Fruit fly (Drosophila melanogaster) whole organism, wandering third instar larva: ENCODE results near the gene IleRS-m.
A peak's percentile ranks its signal among the peaks of the same experiment; 100 is the strongest.

Experiments used
- Abd-B ChIP-seq: fragments of >200 bp; optimal IDR thresholded peaks from 2 replicates; lab custom pipeline; 2017; ENCODE audit warnings: missing biosample characterization, missing genetic modification characterization
- CG9705 ChIP-seq: fragments of 200-800 bp; sonication (Bioruptor generic); optimal IDR thresholded peaks from 2 replicates; lab custom pipeline; 2018; ENCODE audit warnings: missing biosample characterization, mild to moderate bottlenecking, missing genetic modification characterization
- CrebA ChIP-seq: fragments of 200-800 bp; sonication (Bioruptor generic); optimal IDR thresholded peaks from 2 replicates; lab custom pipeline; 2016; ENCODE audit warnings: missing biosample characterization, mild to moderate bottlenecking, missing genetic modification characterization, borderline replicate concordance
- Dfd ChIP-seq: fragments of >200 bp; optimal IDR thresholded peaks from 2 replicates; lab custom pipeline; 2017; ENCODE audit warnings: missing biosample characterization, missing genetic modification characterization
- Dif ChIP-seq: fragments of 200-275, 200-300 bp; sonication (Bioruptor generic); optimal IDR thresholded peaks from 2 replicates; lab custom pipeline; 2018; ENCODE audit warnings: missing biosample characterization, missing genetic modification characterization; ENCODE audit not compliant: partially characterized antibody
- GATAd ChIP-seq: sonication (Bioruptor generic); optimal IDR thresholded peaks from 2 replicates; lab custom pipeline; 2016; ENCODE audit warnings: missing biosample characterization, missing genetic modification characterization
- HLH106 ChIP-seq: fragments of 200-800 bp; optimal IDR thresholded peaks from 3 replicates; lab custom pipeline; 2019; ENCODE audit warnings: missing biosample characterization, mild to moderate bottlenecking, missing genetic modification characterization, moderate library complexity
- Hr83 ChIP-seq: fragments of 200-300 bp; sonication (Bioruptor generic); optimal IDR thresholded peaks from 2 replicates; lab custom pipeline; 2016; ENCODE audit warnings: missing biosample characterization, mild to moderate bottlenecking, missing genetic modification characterization, moderate library complexity; ENCODE audit not compliant: poor library complexity, severe bottlenecking
- Jra ChIP-seq: sonication (Bioruptor generic); optimal IDR thresholded peaks from 2 replicates; lab custom pipeline; 2016; ENCODE audit warnings: missing biosample characterization, missing genetic modification characterization
- Mio ChIP-seq: sonication (Bioruptor generic); optimal IDR thresholded peaks from 2 replicates; lab custom pipeline; 2016; ENCODE audit warnings: missing biosample characterization, missing genetic modification characterization
- Myc ChIP-seq: fragments of >200 bp; optimal IDR thresholded peaks from 2 replicates; lab custom pipeline; 2017
- N ChIP-seq: fragments of >200 bp; optimal IDR thresholded peaks from 2 replicates; lab custom pipeline; 2018; ENCODE audit warnings: missing biosample characterization, missing external identifiers, missing genetic modification characterization
- OdsH ChIP-seq: fragments of 200-800 bp; sonication (Bioruptor generic); optimal IDR thresholded peaks from 2 replicates; lab custom pipeline; 2016; ENCODE audit warnings: missing biosample characterization, mild to moderate bottlenecking, missing genetic modification characterization
- Sp1 ChIP-seq: fragments of 200-800 bp; sonication (Bioruptor generic); optimal IDR thresholded peaks from 3 replicates; lab custom pipeline; 2019; ENCODE audit warnings: missing biosample characterization, mild to moderate bottlenecking, missing genetic modification characterization, moderate library complexity
- br ChIP-seq: fragments of 200-800 bp; sonication (Bioruptor generic); optimal IDR thresholded peaks from 2 replicates; lab custom pipeline; 2016; ENCODE audit warnings: missing biosample characterization, missing genetic modification characterization
- brk ChIP-seq: fragments of 200-800 bp; sonication (Bioruptor generic); optimal IDR thresholded peaks from 2 replicates; lab custom pipeline; 2016; ENCODE audit warnings: missing biosample characterization, mild to moderate bottlenecking, missing genetic modification characterization
- dl ChIP-seq, 2 experiments: fragments of 175-275, 200-275 bp in 1 of 2; fragments of 200-275 bp in 1 of 2; sonication (Bioruptor generic); optimal IDR thresholded peaks; lab custom pipeline; 2018; ENCODE audit warnings: mild to moderate bottlenecking in 2 of 2, missing biosample characterization in 2 of 2, missing genetic modification characterization in 2 of 2, moderate library complexity in 2 of 2; ENCODE audit not compliant: partially characterized antibody in 2 of 2, insufficient read depth in 1 of 2
- dsf ChIP-seq: sonication (Bioruptor generic); optimal IDR thresholded peaks from 2 replicates; lab custom pipeline; 2016; ENCODE audit warnings: missing biosample characterization, missing genetic modification characterization, borderline replicate concordance
- ey ChIP-seq: fragments of 200-800 bp; sonication (Bioruptor generic); optimal IDR thresholded peaks from 2 replicates; lab custom pipeline; 2016; ENCODE audit warnings: missing biosample characterization, missing genetic modification characterization
- foxo ChIP-seq, 2 experiments: fragments of 200-800 bp; sonication (Bioruptor generic); optimal IDR thresholded peaks; 2 replicates in 1 of 2; 3 replicates in 1 of 2; lab custom pipeline; 2016 to 2017; ENCODE audit warnings: missing biosample characterization in 2 of 2, missing genetic modification characterization in 2 of 2
- fru ChIP-seq: fragments of 200-800 bp; sonication (Bioruptor generic); optimal IDR thresholded peaks from 3 replicates; lab custom pipeline; 2016; ENCODE audit warnings: missing biosample characterization, mild to moderate bottlenecking, missing genetic modification characterization
- h ChIP-seq: fragments of 200-800 bp; sonication (Bioruptor generic); optimal IDR thresholded peaks from 3 replicates; lab custom pipeline; 2016; ENCODE audit warnings: missing biosample characterization, mild to moderate bottlenecking, missing genetic modification characterization
- jim ChIP-seq: fragments of 175-275, 200-325 bp; sonication (Bioruptor generic); optimal IDR thresholded peaks from 2 replicates; lab custom pipeline; 2016; ENCODE audit warnings: missing biosample characterization, mild to moderate bottlenecking, missing genetic modification characterization
- lola ChIP-seq: fragments of >200 bp; optimal IDR thresholded peaks from 2 replicates; lab custom pipeline; 2017; ENCODE audit warnings: missing biosample characterization, missing genetic modification characterization
- pan ChIP-seq: fragments of >200 bp; optimal IDR thresholded peaks from 2 replicates; lab custom pipeline; 2017
- psq ChIP-seq: fragments of 200-800 bp; sonication (Bioruptor generic); optimal IDR thresholded peaks from 3 replicates; lab custom pipeline; 2017; ENCODE audit warnings: missing biosample characterization, mild to moderate bottlenecking, missing genetic modification characterization, moderate library complexity
- rgr ChIP-seq: fragments of 200-800 bp; sonication (Bioruptor generic); optimal IDR thresholded peaks from 3 replicates; lab custom pipeline; 2016; ENCODE audit warnings: missing biosample characterization, mild to moderate bottlenecking, missing genetic modification characterization
- sage ChIP-seq: fragments of 200-800 bp; sonication (Bioruptor generic); optimal IDR thresholded peaks from 2 replicates; lab custom pipeline; 2016; ENCODE audit warnings: missing biosample characterization, mild to moderate bottlenecking, missing genetic modification characterization
- sv ChIP-seq: fragments of 200-800 bp; sonication (Bioruptor generic); optimal IDR thresholded peaks from 3 replicates; lab custom pipeline; 2016; ENCODE audit warnings: missing biosample characterization, missing genetic modification characterization
- usp ChIP-seq: fragments of >200 bp; optimal IDR thresholded peaks from 2 replicates; lab custom pipeline; 2017; ENCODE audit warnings: missing biosample characterization, missing genetic modification characterization
- woc ChIP-seq: sonication (Bioruptor generic); optimal IDR thresholded peaks from 2 replicates; lab custom pipeline; 2016; ENCODE audit warnings: missing biosample characterization, mild to moderate bottlenecking, missing genetic modification characterization

Gene IleRS-m

DNA sequence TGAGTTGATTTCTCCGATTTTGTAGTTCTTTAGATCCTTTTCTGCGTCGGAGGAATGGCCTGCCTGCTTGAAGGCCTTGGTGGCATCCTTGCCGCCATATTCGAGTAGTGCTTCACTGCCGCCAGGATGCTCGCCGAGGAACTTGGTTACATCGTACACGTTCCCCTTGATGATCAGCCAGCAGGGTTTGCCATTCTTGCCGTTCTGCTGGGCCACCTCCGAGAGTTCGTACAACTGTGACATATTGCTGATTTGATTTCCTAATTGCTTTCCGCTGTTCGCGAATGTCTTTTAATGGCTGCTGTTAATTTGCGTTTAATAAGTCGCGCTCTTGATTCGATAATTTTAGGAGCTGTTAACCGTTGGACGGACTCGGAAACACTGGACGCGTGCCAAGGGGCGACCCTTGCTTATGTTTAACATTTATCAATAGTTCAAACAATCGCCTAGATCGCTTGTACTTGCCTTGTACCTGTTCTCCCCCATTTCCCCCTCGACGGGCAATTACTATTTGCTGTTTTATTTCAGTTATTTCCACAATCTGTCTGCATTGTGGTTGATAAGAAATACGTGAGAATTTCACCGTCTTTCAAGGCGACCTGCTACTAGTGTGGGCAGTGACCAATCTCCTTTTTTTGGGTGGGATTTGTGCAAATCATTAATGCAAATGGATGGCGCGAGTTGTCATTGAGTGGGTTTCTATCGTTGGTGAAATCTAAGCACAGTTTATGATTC lies 36.9 kb downstream of the IleRS-m start:
- TF ChIP-seq woc (GFP tag; lab: Kevin White, UChicago) (no peak), OdsH (GFP tag; lab: Kevin White, UChicago) (no peak)

DNA sequence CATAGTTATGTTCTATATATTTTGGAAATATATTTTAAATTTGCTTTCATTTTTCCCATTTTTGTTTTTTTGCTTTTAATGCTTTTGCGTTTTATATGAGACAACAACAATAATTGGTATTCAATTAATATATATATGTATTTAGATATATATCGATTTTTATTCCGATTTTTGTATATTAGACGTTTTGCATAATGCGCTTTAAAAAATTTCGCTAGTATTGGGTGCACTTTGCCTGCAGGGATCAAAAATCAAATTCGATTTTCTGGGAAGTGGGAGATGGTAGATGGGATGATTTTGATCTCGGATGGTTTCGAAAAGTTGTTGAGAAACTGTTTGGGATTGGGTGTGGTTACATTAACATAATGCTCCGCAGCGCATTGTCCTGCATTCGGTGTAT lies 37.7 kb downstream of the IleRS-m start, which contains the start of gene CG5157:
TSS of gene CG5157 (minus strand) at position 101 of the 400 bp plus-strand sequence.
- TF ChIP-seq brk (GFP tag; lab: Kevin White, UChicago) = no peak

DNA sequence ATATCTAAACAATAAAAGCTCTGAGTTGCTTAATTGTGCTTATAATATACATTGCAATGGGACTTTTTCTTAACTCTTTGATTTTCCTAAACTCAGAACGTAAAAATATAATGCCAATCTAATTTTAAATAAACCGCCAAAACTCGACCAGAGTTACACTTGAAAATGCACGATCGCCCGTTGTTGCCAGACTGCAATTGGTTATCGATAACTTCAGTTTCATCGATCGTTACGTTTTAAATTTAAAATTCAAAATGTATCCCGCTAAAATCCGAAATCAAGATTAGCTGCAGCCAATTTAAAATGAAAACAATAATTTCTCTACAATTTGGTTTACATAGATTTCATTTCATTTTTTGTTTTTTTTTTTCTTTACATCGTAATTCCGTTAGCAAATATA lies 39.1 kb downstream of the IleRS-m start:
- TF ChIP-seq brk (GFP tag; lab: Kevin White, UChicago) = peak; percentile 38
- TF ChIP-seq pan (lab: Kevin White, UChicago) = no peak
- TF ChIP-seq Dif (GFP tag; lab: Kevin White, UChicago) = peak; percentile 34

DNA sequence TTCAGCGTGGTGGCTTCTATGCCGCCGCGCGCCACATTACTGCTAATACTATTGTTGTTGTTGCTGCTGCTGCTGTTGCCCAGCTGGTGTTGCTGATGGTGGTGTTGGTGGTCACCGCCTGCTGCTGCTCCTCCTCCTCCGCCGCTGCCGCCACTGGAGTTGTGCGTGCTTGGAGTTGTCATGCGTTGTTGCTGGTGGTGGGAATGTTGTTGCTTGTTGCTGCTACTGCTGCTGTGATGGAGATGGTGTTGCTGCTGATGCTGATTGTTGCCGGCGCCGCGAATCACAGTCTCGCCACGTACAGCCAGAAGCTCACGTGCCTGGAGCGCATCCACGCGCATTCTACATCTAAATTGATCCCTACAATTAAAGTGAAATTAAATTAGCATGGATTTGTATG lies 41.5 kb downstream of the IleRS-m start:
- TF ChIP-seq Mio (GFP tag; lab: Kevin White, UChicago) (no peak), Dfd (peak; percentile 93), usp (GFP tag; lab: Kevin White, UChicago) (no peak), lola (GFP tag; lab: Kevin White, UChicago) (no peak)

DNA sequence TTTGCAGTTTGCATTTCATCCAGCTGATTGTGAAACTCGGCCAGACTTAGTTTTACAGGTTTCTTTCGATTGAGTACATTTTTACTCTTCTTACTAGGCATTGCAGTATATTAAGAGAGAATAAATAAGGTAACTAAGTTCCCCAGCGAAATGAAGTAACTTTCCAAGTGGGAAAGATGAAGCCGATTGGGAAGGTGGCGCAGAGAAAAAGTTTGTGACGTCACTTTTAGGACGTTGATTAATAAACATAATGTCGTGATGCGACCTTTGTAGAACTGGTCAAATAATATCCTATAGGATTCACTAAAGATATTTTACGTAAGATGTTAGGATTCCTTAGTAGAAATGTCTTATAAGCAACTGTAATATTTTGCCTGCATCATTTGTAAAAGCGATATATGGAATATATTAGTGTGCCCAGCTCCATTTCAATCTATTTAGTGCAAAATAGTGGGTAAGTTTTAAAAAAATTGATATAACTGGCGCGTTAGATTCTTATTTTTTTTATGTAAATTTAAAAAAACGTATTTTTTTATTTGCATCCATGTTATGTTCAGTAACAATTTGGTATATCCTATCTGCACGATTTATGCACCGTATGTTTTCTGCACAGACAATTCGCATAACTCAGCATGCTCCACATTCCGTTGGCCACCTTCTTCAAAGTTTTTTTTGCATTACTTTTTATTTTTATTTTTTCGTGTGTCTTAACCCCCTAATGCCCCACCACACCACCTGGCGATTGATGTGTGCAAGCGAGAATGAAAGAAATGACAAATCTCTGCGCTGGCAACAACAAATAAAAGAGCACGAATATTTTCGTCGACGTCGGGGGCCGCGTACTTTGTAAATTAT lies 43.8 kb downstream of the IleRS-m start, which contains the start of gene CG32152:
TSS of gene CG32152 (minus strand) at position 352 of the 855 bp plus-strand sequence.
- TF ChIP-seq Myc (lab: Kevin White, UChicago) = no peak
- no peak for TF ChIP-seq fru (GFP tag; lab: Kevin White, UChicago)
- TF ChIP-seq rgr (GFP tag; lab: Kevin White, UChicago) = no peak
- no peak for TF ChIP-seq lola (GFP tag; lab: Kevin White, UChicago)
- TF ChIP-seq GATAd (GFP tag; lab: Kevin White, UChicago) = no peak
- no peak for TF ChIP-seq OdsH (GFP tag; lab: Kevin White, UChicago)
- no peak for TF ChIP-seq Abd-B (GFP tag; lab: Kevin White, UChicago)
- TF ChIP-seq Mio (GFP tag; lab: Kevin White, UChicago) = no peak
- TF ChIP-seq Sp1 = no peak
- no peak for TF ChIP-seq brk (GFP tag; lab: Kevin White, UChicago)
- no peak for TF ChIP-seq foxo (GFP tag; optimal IDR thresholded peaks at IDR 0.05; lab: Kevin White, UChicago)
- TF ChIP-seq ey = no peak
- no peak for TF ChIP-seq CG9705 (GFP tag; lab: Kevin White, UChicago)
- no peak for TF ChIP-seq h (GFP tag; lab: Kevin White, UChicago)
- no peak for TF ChIP-seq CrebA
- no peak for TF ChIP-seq sv (GFP tag; lab: Kevin White, UChicago)
- TF ChIP-seq N (GFP tag; lab: Kevin White, UChicago) = no peak

DNA sequence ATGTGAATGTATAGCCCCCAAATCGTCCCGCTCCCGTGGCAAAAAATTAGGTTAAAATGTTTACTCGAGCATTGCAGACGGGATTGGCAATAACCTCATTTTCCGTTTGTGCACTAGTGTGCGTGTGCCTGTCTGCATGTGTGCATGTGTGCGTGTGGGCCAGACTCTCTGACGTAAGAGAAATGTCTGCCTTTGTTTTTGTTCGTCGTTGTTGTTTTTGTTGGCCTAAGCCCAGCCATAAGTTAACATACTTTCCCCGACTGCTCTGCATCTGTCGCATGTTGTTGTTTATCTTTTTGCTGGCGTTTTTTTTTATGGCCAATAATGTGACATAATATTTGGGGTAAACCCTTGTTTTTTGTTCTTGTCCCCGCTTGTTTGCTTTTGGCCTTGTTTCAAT lies 45.2 kb downstream of the IleRS-m start:
- TF ChIP-seq h (GFP tag; lab: Kevin White, UChicago) (peak; percentile 7), Sp1 (peak; percentile 3), Hr83 (GFP tag; lab: Kevin White, UChicago) (peak; percentile 47), GATAd (GFP tag; lab: Kevin White, UChicago) (no peak)
- TF ChIP-seq, all 38 proteins: peak for 3

DNA sequence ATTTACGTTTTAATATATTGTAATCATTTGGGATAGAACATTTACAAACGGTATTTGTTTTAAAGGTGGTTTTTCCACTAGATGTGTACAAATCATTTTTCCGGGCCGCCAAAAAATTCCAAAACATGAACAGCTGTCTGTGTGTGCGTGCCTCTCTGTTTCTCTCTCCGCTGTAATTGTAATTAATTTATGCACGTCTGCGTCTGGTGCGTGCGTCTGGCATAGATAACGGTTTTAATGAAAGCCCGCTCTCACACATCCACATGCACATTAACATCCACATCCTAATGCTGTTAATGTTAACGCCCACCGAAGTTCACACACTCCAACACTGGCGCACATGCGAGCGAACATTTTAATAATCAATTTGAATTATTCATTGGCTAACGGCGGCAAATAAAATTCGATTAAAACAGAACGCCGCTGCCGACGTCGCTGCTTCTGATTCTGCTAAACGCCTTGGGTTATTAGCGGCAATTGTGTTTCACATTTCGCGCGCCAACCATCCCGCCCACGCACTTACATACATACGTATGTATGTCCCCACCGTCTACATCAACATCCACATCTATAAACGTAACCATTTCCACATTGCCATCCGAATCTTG lies 46.0 kb downstream of the IleRS-m start:
- TF ChIP-seq N (GFP tag; lab: Kevin White, UChicago) = no peak
- no peak for TF ChIP-seq CG9705 (GFP tag; lab: Kevin White, UChicago)
- TF ChIP-seq Dif (GFP tag; lab: Kevin White, UChicago) = no peak
- TF ChIP-seq HLH106 (tag; lab: Kevin White, UChicago) = no peak
- TF ChIP-seq jim (GFP tag; lab: Kevin White, UChicago) = no peak
- no peak for TF ChIP-seq Jra (GFP tag; lab: Kevin White, UChicago)
- TF ChIP-seq GATAd (GFP tag; lab: Kevin White, UChicago) = no peak
- no peak for TF ChIP-seq CrebA
- TF ChIP-seq Abd-B (GFP tag; lab: Kevin White, UChicago) = no peak
- TF ChIP-seq br (GFP tag; lab: Kevin White, UChicago) = no peak
- TF ChIP-seq lola (GFP tag; lab: Kevin White, UChicago) = no peak
- TF ChIP-seq Myc (lab: Kevin White, UChicago) = no peak
- no peak for TF ChIP-seq dl (GFP tag; optimal IDR thresholded peaks at IDR 0.05; lab: Kevin White, UChicago; ENCODE audit: insufficient read depth in 1 of 2, partially characterized antibody in 2 of 2)
- no peak for TF ChIP-seq dsf (GFP tag; lab: Kevin White, UChicago)
- no peak for TF ChIP-seq foxo (GFP tag; optimal IDR thresholded peaks at IDR 0.05; lab: Kevin White, UChicago)
- no peak for TF ChIP-seq woc (GFP tag; lab: Kevin White, UChicago)
- no peak for TF ChIP-seq brk (GFP tag; lab: Kevin White, UChicago)
- no peak for TF ChIP-seq psq (GFP tag; lab: Kevin White, UChicago)
- no peak for TF ChIP-seq sage (GFP tag; lab: Kevin White, UChicago)
- no peak for TF ChIP-seq ey
